Worm (Caenorhabditis elegans) whole organism, late embryonic: ENCODE results near the gene F13A7.11.

ENCODE experiments used
- ama-1 ChIP-seq: fragments of 150-350 bp; optimal IDR thresholded peaks from 2 replicates; lab custom pipeline; 2014
- ets-4 ChIP-seq: sonication (generic microtip); optimal IDR thresholded peaks from 2 replicates; lab custom pipeline; 2016; ENCODE audit warnings: missing genetic modification characterization, missing compliant biosample characterization
- lim-6 ChIP-seq: sonication (generic microtip); optimal IDR thresholded peaks from 2 replicates; lab custom pipeline; 2016; ENCODE audit warnings: missing genetic modification characterization, missing compliant biosample characterization
- nhr-11 ChIP-seq: fragments of 150-350 bp; optimal IDR thresholded peaks from 2 replicates; lab custom pipeline; 2014; ENCODE audit warnings: missing biosample characterization, missing genetic modification characterization
- pha-4 ChIP-seq: fragments of 150-350 bp; optimal IDR thresholded peaks from 2 replicates; lab custom pipeline; 2018; ENCODE audit warnings: missing biosample characterization, missing genetic modification reagents, missing genetic modification characterization
- unc-3 ChIP-seq, 2 experiments: fragments of 200-800 bp in 1 of 2; sonication (Bioruptor generic) in 1 of 2; sonication (generic microtip) in 1 of 2; conservative IDR thresholded peaks in 1 of 2; optimal IDR thresholded peaks in 1 of 2; 2 replicates each; pipeline versions ENCODE4 v1.3.6 to Lab custom; 2016 to 2022; ENCODE audit warnings: missing compliant biosample characterization in 2 of 2, missing genetic modification characterization in 2 of 2, missing genetic modification reagents in 1 of 2
- unc-55 ChIP-seq: sonication (generic microtip); optimal IDR thresholded peaks from 2 replicates; lab custom pipeline; 2017; ENCODE audit warnings: missing biosample characterization, missing genetic modification reagents, missing genetic modification characterization

DNA sequence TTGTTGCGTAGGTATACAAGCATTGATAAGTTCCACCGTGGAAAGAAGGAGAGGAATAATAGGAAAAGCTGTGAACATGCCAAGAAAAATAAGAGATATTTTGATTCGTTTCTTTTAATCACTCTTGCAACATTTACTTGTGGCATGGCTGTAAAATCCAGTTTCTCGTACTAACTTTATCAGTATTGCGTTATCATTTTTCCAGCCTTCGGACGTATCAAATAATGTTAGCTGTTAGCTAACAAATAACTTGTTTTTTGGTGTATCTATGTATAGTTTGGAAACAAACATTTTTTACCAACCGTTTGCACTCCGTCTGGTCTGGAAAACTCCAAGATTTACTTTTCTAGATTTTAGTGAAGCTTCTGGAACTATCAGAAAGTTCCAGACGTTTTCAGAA lies 38.4 kb upstream of the F13A7.11 start, which contains the start of gene clec-234:
- TF ChIP-seq unc-55 (no peak), unc-3 (GFP tag; conservative IDR thresholded peaks at IDR 0.05; lab: Robert Waterston, UW) (no peak), unc-3 (tag; optimal IDR thresholded peaks at IDR 0.05; lab: Kevin White, UChicago) (no peak), ama-1 (lab: Kevin White, UChicago) (no peak), ets-4 (no peak), pha-4 (tag; lab: Kevin White, UChicago) (no peak), nhr-11 (tag; lab: Kevin White, UChicago) (no peak), lim-6 (tag; lab: Kevin White, UChicago) (no peak)
